Worm (Caenorhabditis elegans): ENCODE results near the gene gakh-1.

DNA sequence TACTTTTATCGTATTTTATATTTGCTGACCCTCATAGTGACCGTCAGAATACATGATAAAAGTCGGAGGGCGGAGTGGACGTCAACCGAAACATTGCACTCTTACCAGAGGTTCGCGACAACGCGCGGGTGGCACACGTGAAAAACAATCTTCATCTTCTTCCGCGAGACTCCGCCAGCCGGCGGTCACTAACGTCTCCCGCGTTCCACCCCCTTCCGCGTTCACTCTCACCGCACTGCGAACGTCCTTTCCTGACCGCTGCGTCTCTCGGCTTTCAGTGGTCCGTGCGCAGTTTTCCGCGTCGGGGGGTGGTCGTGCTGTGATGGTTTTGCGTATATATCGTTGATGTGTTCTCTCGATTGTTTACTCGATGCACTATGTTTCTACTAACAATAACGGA is 35.9 kb downstream of the gakh-1 start:
- TF ChIP-seq ets-7 (tag; optimal IDR thresholded peaks at IDR 0.05): no peak
- 0 out of 2 replicates have a peak, but pooled peaks have one; percentile 34 for TF ChIP-seq flt-1 (GFP tag; IDR thresholded peaks at IDR 0.05)
- TF ChIP-seq hmg-4 (GFP tag; optimal IDR thresholded peaks at IDR 0.05): peak; percentile 86
- 0 out of 2 replicates have a peak, but pooled peaks have one; percentile 19 for TF ChIP-seq scrt-1 (GFP tag; IDR thresholded peaks at IDR 0.05)
- no peak for TF ChIP-seq tra-4 (tag; optimal IDR thresholded peaks at IDR 0.05)
- TF ChIP-seq ama-1 (optimal IDR thresholded peaks at IDR 0.05): no peak
- no peak for TF ChIP-seq aly-1 (tag; optimal IDR thresholded peaks at IDR 0.05)
- no peak for TF ChIP-seq hmbx-1 (tag; optimal IDR thresholded peaks at IDR 0.05)
- TF ChIP-seq F13C5.2 (tag; optimal IDR thresholded peaks at IDR 0.05): peak; percentile 29
- TF ChIP-seq sea-1 (GFP tag; conservative IDR thresholded peaks at IDR 0.05): 0 out of 2 replicates have a peak, but pooled peaks have one; percentile 16
